Fruit fly (Drosophila melanogaster) whole organism, embryonic: ENCODE data around the gene morgue.

Experiments
- Ada2b ChIP-seq: fragments of 200-800 bp; sonication (Bioruptor generic); IDR thresholded peaks from 2 replicates; pipeline ENCODE4 v1.3.6; 2022; ENCODE audit warnings: missing biosample characterization, missing genetic modification characterization
- Aef1 ChIP-seq: fragments of 200-800 bp; sonication (Bioruptor generic); IDR thresholded peaks from 3 replicates; pipeline ENCODE4 v1.3.6; 2022; ENCODE audit warnings: missing biosample characterization, missing genetic modification characterization
- BEAF-32 ChIP-seq: fragments of 200-800 bp; sonication (Bioruptor generic); optimal IDR thresholded peaks from 3 replicates; lab custom pipeline; 2017; ENCODE audit warnings: missing biosample characterization, missing genetic modification characterization, mild to moderate bottlenecking, moderate library complexity, missing genetic modification reagents
- Bgb ChIP-seq: fragments of 200-800 bp; sonication (Bioruptor generic); IDR thresholded peaks from 2 replicates; pipeline ENCODE4 v1.3.6; 2022; ENCODE audit warnings: missing biosample characterization, missing genetic modification characterization; ENCODE audit not compliant: partially characterized antibody
- CG10431 ChIP-seq: fragments of 200-800 bp; sonication (Bioruptor generic); optimal IDR thresholded peaks from 3 replicates; lab custom pipeline; 2018; ENCODE audit warnings: missing biosample characterization, mild to moderate bottlenecking, missing genetic modification characterization
- CG10565 ChIP-seq: fragments of 200-800 bp; sonication (Bioruptor generic); optimal IDR thresholded peaks from 3 replicates; lab custom pipeline; 2016; ENCODE audit warnings: missing biosample characterization, mild to moderate bottlenecking, missing genetic modification characterization
- CG10979 ChIP-seq: fragments of 200-800 bp; sonication (Bioruptor generic); optimal IDR thresholded peaks from 2 replicates; lab custom pipeline; 2018; ENCODE audit warnings: missing biosample characterization, mild to moderate bottlenecking, missing genetic modification characterization, moderate library complexity
- CG11247 ChIP-seq: fragments of 200-800 bp; sonication (Bioruptor generic); IDR thresholded peaks from 2 replicates; pipeline ENCODE4 v1.3.6; 2022; ENCODE audit warnings: missing biosample characterization, missing genetic modification characterization
- CG12071 ChIP-seq: fragments of 200-800 bp; sonication (Bioruptor generic); optimal IDR thresholded peaks from 3 replicates; lab custom pipeline; 2018; ENCODE audit warnings: missing biosample characterization, mild to moderate bottlenecking, missing genetic modification characterization
- CG12236 ChIP-seq: fragments of 200-800 bp; sonication (Bioruptor generic); optimal IDR thresholded peaks from 2 replicates; lab custom pipeline; 2016; ENCODE audit warnings: missing biosample characterization, missing genetic modification characterization
- CG12942 ChIP-seq: fragments of 200-800 bp; sonication (Bioruptor generic); optimal IDR thresholded peaks from 3 replicates; lab custom pipeline; 2016; ENCODE audit warnings: missing biosample characterization, missing genetic modification characterization
- CG13287 ChIP-seq: fragments of 200-800 bp; sonication (Bioruptor generic); IDR thresholded peaks from 2 replicates; pipeline ENCODE4 v1.3.6; 2022; ENCODE audit warnings: missing biosample characterization, missing genetic modification characterization; ENCODE audit not compliant: partially characterized antibody
- CG13624 ChIP-seq: fragments of 200-800 bp; sonication (Bioruptor generic); optimal IDR thresholded peaks from 2 replicates; lab custom pipeline; 2016; ENCODE audit warnings: missing biosample characterization, missing genetic modification characterization
- CG14441 ChIP-seq: fragments of 200-800 bp; sonication (Bioruptor generic); IDR thresholded peaks from 2 replicates; pipeline ENCODE4 v1.3.6; 2022; ENCODE audit warnings: missing biosample characterization, missing genetic modification characterization
- CG14860 ChIP-seq: fragments of 200-800 bp; sonication (Bioruptor generic); IDR thresholded peaks from 3 replicates; pipeline ENCODE4 v1.3.6; 2022; ENCODE audit warnings: missing biosample characterization, missing genetic modification characterization; ENCODE audit not compliant: partially characterized antibody
- CG1602 ChIP-seq: fragments of 200-800 bp; sonication (Bioruptor generic); optimal IDR thresholded peaks from 3 replicates; lab custom pipeline; 2016; ENCODE audit warnings: missing biosample characterization, missing genetic modification characterization
- CG16815 ChIP-seq: fragments of 200-800 bp; sonication (Bioruptor generic); optimal IDR thresholded peaks from 3 replicates; lab custom pipeline; 2017; ENCODE audit warnings: missing biosample characterization, mild to moderate bottlenecking, missing genetic modification characterization
- CG18476 ChIP-seq: fragments of 200-800 bp; sonication (Bioruptor generic); optimal IDR thresholded peaks from 2 replicates; lab custom pipeline; 2016; ENCODE audit warnings: missing biosample characterization, mild to moderate bottlenecking, missing genetic modification characterization
- CG32532 ChIP-seq: fragments of 200-800 bp; sonication (Bioruptor generic); IDR thresholded peaks from 2 replicates; pipeline ENCODE4 v1.3.6; 2022; ENCODE audit warnings: missing biosample characterization, missing genetic modification characterization
- CG7786 ChIP-seq: fragments of 200-800 bp; sonication (Bioruptor generic); optimal IDR thresholded peaks from 2 replicates; lab custom pipeline; 2016; ENCODE audit warnings: missing biosample characterization, missing genetic modification characterization
- CG8290 ChIP-seq, 3 experiments: fragments of 200-800 bp; sonication (Bioruptor generic); optimal IDR thresholded peaks; 2 replicates each; lab custom pipeline; 2016 to 2019; ENCODE audit warnings: missing biosample characterization in 3 of 3, missing genetic modification characterization in 3 of 3, mild to moderate bottlenecking in 2 of 3, moderate library complexity in 1 of 3
- CG9215 ChIP-seq: fragments of 200-800 bp; sonication (Bioruptor generic); IDR thresholded peaks from 2 replicates; pipeline ENCODE4 v1.3.6; 2022; ENCODE audit warnings: missing biosample characterization, missing genetic modification characterization
- CHES-1-like ChIP-seq: fragments of 200-800 bp; sonication (Bioruptor generic); optimal IDR thresholded peaks from 2 replicates; lab custom pipeline; 2016; ENCODE audit warnings: missing biosample characterization, missing genetic modification characterization
- Camta ChIP-seq: fragments of 200-800 bp; sonication (Bioruptor generic); optimal IDR thresholded peaks from 2 replicates; lab custom pipeline; 2016; ENCODE audit warnings: missing biosample characterization, missing genetic modification characterization
- CrebB ChIP-seq: fragments of 200-800 bp; sonication (Bioruptor generic); optimal IDR thresholded peaks from 3 replicates; lab custom pipeline; 2018; ENCODE audit warnings: missing biosample characterization, mild to moderate bottlenecking, missing genetic modification characterization
- D ChIP-seq, 2 experiments: fragments of 200-800 bp in 1 of 2; fragments of >200 bp in 1 of 2; sonication (Bioruptor generic) in 1 of 2; optimal IDR thresholded peaks; 2 replicates in 1 of 2; 3 replicates in 1 of 2; lab custom pipeline; 2017; ENCODE audit warnings: mild to moderate bottlenecking in 1 of 2, missing biosample characterization in 1 of 2, missing genetic modification characterization in 1 of 2, missing genetic modification reagents in 1 of 2
- Doc2 ChIP-seq: fragments of 200-800 bp; sonication (Bioruptor generic); IDR thresholded peaks from 2 replicates; pipeline ENCODE4 v1.3.6; 2022; ENCODE audit warnings: missing biosample characterization, missing genetic modification characterization
- HLHmδ ChIP-seq: fragments of 200-800 bp; sonication (Bioruptor generic); optimal IDR thresholded peaks from 2 replicates; lab custom pipeline; 2018; ENCODE audit warnings: missing biosample characterization, mild to moderate bottlenecking, missing genetic modification characterization, moderate library complexity
- Hmx ChIP-seq: fragments of 200-800 bp; sonication (Bioruptor generic); optimal IDR thresholded peaks from 2 replicates; lab custom pipeline; 2016; ENCODE audit warnings: missing biosample characterization, missing genetic modification characterization
- NK7.1 ChIP-seq: fragments of 200-800 bp; sonication (Bioruptor generic); optimal IDR thresholded peaks from 3 replicates; lab custom pipeline; 2016; ENCODE audit warnings: missing biosample characterization, missing genetic modification characterization
- Trl ChIP-seq, 3 experiments: fragments of >200 bp in 2 of 3; fragments of 200-800 bp in 1 of 3; sonication (Bioruptor generic) in 1 of 3; optimal IDR thresholded peaks; 2 replicates in 1 of 3; 3 replicates in 2 of 3; lab custom pipeline; 2016 to 2017; ENCODE audit warnings: missing biosample characterization in 1 of 3, missing genetic modification characterization in 1 of 3
- Vsx1 ChIP-seq: fragments of 200-800 bp; sonication (Bioruptor generic); optimal IDR thresholded peaks from 2 replicates; lab custom pipeline; 2017; ENCODE audit warnings: missing biosample characterization, mild to moderate bottlenecking, missing genetic modification characterization, missing genetic modification reagents
- YL-1 ChIP-seq: fragments of 200-800 bp; sonication (Bioruptor generic); optimal IDR thresholded peaks from 3 replicates; lab custom pipeline; 2017; ENCODE audit warnings: missing biosample characterization, mild to moderate bottlenecking, missing genetic modification characterization
- bab2 ChIP-seq: fragments of 200-800 bp; sonication (Bioruptor generic); optimal IDR thresholded peaks from 2 replicates; lab custom pipeline; 2016; ENCODE audit warnings: missing biosample characterization, missing genetic modification characterization
- bigmax ChIP-seq: fragments of 200-800 bp; sonication (Bioruptor generic); optimal IDR thresholded peaks from 2 replicates; lab custom pipeline; 2018; ENCODE audit warnings: missing biosample characterization, mild to moderate bottlenecking, missing genetic modification characterization
- crc ChIP-seq: fragments of 200-800 bp; sonication (Bioruptor generic); optimal IDR thresholded peaks from 2 replicates; lab custom pipeline; 2016; ENCODE audit warnings: missing biosample characterization, missing genetic modification characterization
- croc ChIP-seq: fragments of 200-800 bp; sonication (Bioruptor generic); conservative IDR thresholded peaks from 3 replicates; pipeline ENCODE4 v1.3.6; 2022; ENCODE audit warnings: missing biosample characterization, missing genetic modification characterization
- disco-r ChIP-seq: fragments of 200-800 bp; sonication (Bioruptor generic); optimal IDR thresholded peaks from 2 replicates; lab custom pipeline; 2016; ENCODE audit warnings: missing biosample characterization, missing genetic modification characterization
- en ChIP-seq: fragments of 200-800 bp; sonication (Bioruptor generic); optimal IDR thresholded peaks from 2 replicates; lab custom pipeline; 2016; ENCODE audit warnings: missing biosample characterization, missing genetic modification characterization
- eve ChIP-seq, 2 experiments: fragments of >200 bp; optimal IDR thresholded peaks; 2 replicates each; lab custom pipeline; 2017; ENCODE audit warnings: missing biosample characterization in 2 of 2, missing genetic modification characterization in 2 of 2
- fu2 ChIP-seq: fragments of 200-800 bp; sonication (Bioruptor generic); optimal IDR thresholded peaks from 2 replicates; lab custom pipeline; 2016; ENCODE audit warnings: missing biosample characterization, missing genetic modification characterization
- gce ChIP-seq: fragments of 200-800 bp; sonication (Bioruptor generic); IDR thresholded peaks from 3 replicates; pipeline ENCODE4 v1.3.6; 2022; ENCODE audit warnings: missing biosample characterization, missing genetic modification characterization
- gfzf ChIP-seq: fragments of 200-800 bp; sonication (Bioruptor generic); optimal IDR thresholded peaks from 2 replicates; lab custom pipeline; 2016; ENCODE audit warnings: missing biosample characterization, mild to moderate bottlenecking, missing genetic modification characterization, moderate library complexity
- luna ChIP-seq: fragments of 200-800 bp; sonication (Bioruptor generic); optimal IDR thresholded peaks from 2 replicates; lab custom pipeline; 2016; ENCODE audit warnings: missing biosample characterization, missing genetic modification characterization
- ro ChIP-seq: fragments of 200-800 bp; sonication (Bioruptor generic); IDR thresholded peaks from 2 replicates; pipeline ENCODE4 v1.3.6; 2022; ENCODE audit warnings: missing biosample characterization, missing genetic modification characterization
- run ChIP-seq: fragments of 200-800 bp; sonication (Bioruptor generic); optimal IDR thresholded peaks from 3 replicates; lab custom pipeline; 2018; ENCODE audit warnings: missing biosample characterization, mild to moderate bottlenecking, missing genetic modification characterization
- salm ChIP-seq: fragments of 200-800 bp; sonication (Bioruptor generic); optimal IDR thresholded peaks from 2 replicates; lab custom pipeline; 2018; ENCODE audit warnings: missing biosample characterization, mild to moderate bottlenecking, missing genetic modification characterization
- slp2 ChIP-seq: fragments of 200-800 bp; sonication (Bioruptor generic); optimal IDR thresholded peaks from 2 replicates; lab custom pipeline; 2016; ENCODE audit warnings: missing biosample characterization, missing genetic modification characterization
- sr ChIP-seq: fragments of 200-800 bp; sonication (Bioruptor generic); IDR thresholded peaks from 3 replicates; pipeline ENCODE4 v1.3.6; 2022; ENCODE audit warnings: missing biosample characterization, missing genetic modification characterization
- toy ChIP-seq: fragments of 200-800 bp; sonication (Bioruptor generic); IDR thresholded peaks from 2 replicates; pipeline ENCODE4 v1.3.6; 2022; ENCODE audit warnings: missing biosample characterization, missing genetic modification characterization
- vnd ChIP-seq: fragments of 200-800 bp; sonication (Bioruptor generic); IDR thresholded peaks from 3 replicates; pipeline ENCODE4 v1.3.6; 2022; ENCODE audit warnings: missing biosample characterization, missing genetic modification characterization; ENCODE audit not compliant: partially characterized antibody

Gene morgue

DNA sequence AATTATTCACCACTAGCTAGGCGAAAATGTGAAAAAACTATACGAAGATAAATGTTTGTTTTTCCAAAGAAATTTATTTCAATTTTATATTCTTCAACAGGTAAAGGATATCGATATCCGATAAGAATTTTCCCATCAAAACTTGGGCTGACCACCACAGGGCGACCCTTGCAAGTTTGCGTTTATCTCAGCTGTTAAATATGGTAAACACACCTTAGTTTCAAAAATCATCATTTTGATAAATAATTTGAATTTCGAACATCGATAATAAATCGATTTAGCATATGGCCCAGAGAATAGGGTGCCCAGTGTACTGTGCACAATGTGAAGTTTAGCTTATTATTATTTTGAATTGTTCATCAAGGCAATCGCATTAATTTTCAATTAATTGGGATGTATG is 18.8 kb upstream of the morgue start, which contains the start of the genes CG15443 and Paris (continued):
- TF ChIP-seq CG18476 (no peak), sr (no peak), CG11247 (GFP tag; lab: Robert Waterston, UW) (no peak), CG9215 (GFP tag; lab: Robert Waterston, UW) (no peak), Vsx1 (GFP tag; lab: Kevin White, UChicago) (no peak), CG32532 (GFP tag; lab: Robert Waterston, UW) (peak; percentile 58; the same call in 1 of the 2 replicates), CG8290 (GFP tag; optimal IDR thresholded peaks at IDR 0.05; lab: Kevin White, UChicago) (no peak), CG8290 (tag; optimal IDR thresholded peaks at IDR 0.05; lab: Kevin White, UChicago) (no peak), BEAF-32 (GFP tag; lab: Kevin White, UChicago) (peak; percentile 42), CG16815 (no peak), gce (GFP tag; lab: Robert Waterston, UW) (no peak), ro (GFP tag; lab: Robert Waterston, UW) (no peak), fu2 (no peak), bab2 (no peak), run (tag; lab: Kevin White, UChicago) (no peak), CG1602 (no peak), CG10979 (tag; lab: Kevin White, UChicago) (no peak), CG10565 (no peak), slp2 (GFP tag; lab: Kevin White, UChicago) (no peak), CG13287 (GFP tag; lab: Robert Waterston, UW) (peak; percentile 85), luna (no peak), CG7786 (GFP tag; lab: Kevin White, UChicago) (no peak), Trl (optimal IDR thresholded peaks at IDR 0.05; lab: Kevin White, UChicago) (no peak), Trl (GFP tag; optimal IDR thresholded peaks at IDR 0.05; lab: Kevin White, UChicago) (no peak), bigmax (no peak), eve (GFP tag; optimal IDR thresholded peaks at IDR 0.05; lab: Kevin White, UChicago) (no peak), CG12942 (GFP tag; lab: Kevin White, UChicago) (no peak), CG14441 (GFP tag; lab: Robert Waterston, UW) (no peak), en (no peak), CG10431 (GFP tag; lab: Kevin White, UChicago) (peak; percentile 3), Camta (GFP tag; lab: Kevin White, UChicago) (no peak), CG12236 (GFP tag; lab: Kevin White, UChicago) (no peak), Hmx (GFP tag; lab: Kevin White, UChicago) (no peak), croc (GFP tag; lab: Robert Waterston, UW) (no peak), Bgb (GFP tag; lab: Robert Waterston, UW) (peak; percentile 86), disco-r (GFP tag; lab: Kevin White, UChicago) (no peak), CHES-1-like (no peak), CG13624 (GFP tag; lab: Kevin White, UChicago) (no peak), salm (no peak), CG12071 (no peak), CrebB (tag; lab: Kevin White, UChicago) (no peak), Aef1 (GFP tag; lab: Robert Waterston, UW) (no peak), gfzf (GFP tag; lab: Kevin White, UChicago) (no peak), NK7.1 (GFP tag; lab: Kevin White, UChicago) (no peak), YL-1 (GFP tag; lab: Kevin White, UChicago) (no peak), HLHmδ (GFP tag; lab: Kevin White, UChicago) (no peak), D (optimal IDR thresholded peaks at IDR 0.05; lab: Kevin White, UChicago) (no peak), D (GFP tag; optimal IDR thresholded peaks at IDR 0.05; lab: Kevin White, UChicago) (no peak), CG14860 (GFP tag; lab: Robert Waterston, UW) (peak; percentile 95), toy (no peak), Ada2b (GFP tag; lab: Robert Waterston, UW) (no peak; the same call in 1 of the 2 replicates), crc (GFP tag; lab: Kevin White, UChicago) (no peak), vnd (GFP tag; lab: Robert Waterston, UW) (peak; percentile 90), Doc2 (GFP tag; lab: Robert Waterston, UW) (no peak)
